Fruit fly (Drosophila melanogaster) whole organism, embryonic: ENCODE results near the gene how.

Experiments used
- B-H2 ChIP-seq: fragments of 200-800 bp; sonication (Bioruptor generic); optimal IDR thresholded peaks from 2 replicates; lab custom pipeline; 2018; ENCODE audit warnings: missing biosample characterization, mild to moderate bottlenecking, missing genetic modification characterization
- CG10321 ChIP-seq: fragments of 200-800 bp; sonication (Bioruptor generic); IDR thresholded peaks from 2 replicates; pipeline ENCODE4 v1.3.6; 2022; ENCODE audit warnings: missing biosample characterization, missing genetic modification characterization
- CG11398 ChIP-seq: fragments of 200-800 bp; sonication (Bioruptor generic); optimal IDR thresholded peaks from 2 replicates; lab custom pipeline; 2016; ENCODE audit warnings: missing biosample characterization, missing genetic modification characterization
- CG12391 ChIP-seq: fragments of 200-800 bp; sonication (Bioruptor generic); optimal IDR thresholded peaks from 3 replicates; lab custom pipeline; 2018; ENCODE audit warnings: missing biosample characterization, mild to moderate bottlenecking, missing genetic modification characterization, moderate library complexity
- CG13894 ChIP-seq: fragments of 200-800 bp; sonication (Bioruptor generic); optimal IDR thresholded peaks from 3 replicates; lab custom pipeline; 2018; ENCODE audit warnings: missing biosample characterization, mild to moderate bottlenecking, missing genetic modification characterization, moderate library complexity
- CG14050 ChIP-seq: fragments of 200-800 bp; sonication (Bioruptor generic); IDR thresholded peaks from 3 replicates; pipeline ENCODE4 v1.3.6; 2022; ENCODE audit warnings: missing biosample characterization, missing genetic modification characterization
- CG15073 ChIP-seq: fragments of 200-800 bp; sonication (Bioruptor generic); optimal IDR thresholded peaks from 2 replicates; lab custom pipeline; 2016; ENCODE audit warnings: missing biosample characterization, missing genetic modification characterization
- CG15514 ChIP-seq: fragments of 200-800 bp; sonication (Bioruptor generic); optimal IDR thresholded peaks from 3 replicates; lab custom pipeline; 2017; ENCODE audit warnings: missing biosample characterization, missing genetic modification characterization, mild to moderate bottlenecking, moderate library complexity, missing genetic modification reagents
- CG17361 ChIP-seq: fragments of 200-800 bp; sonication (Bioruptor generic); IDR thresholded peaks from 3 replicates; pipeline ENCODE4 v1.3.6; 2022; ENCODE audit warnings: missing biosample characterization, missing genetic modification characterization
- CG34422 ChIP-seq: fragments of 200-800 bp; sonication (Bioruptor generic); IDR thresholded peaks from 3 replicates; pipeline ENCODE4 v1.3.6; 2022; ENCODE audit warnings: missing biosample characterization, missing genetic modification characterization
- CG3726 ChIP-seq: fragments of 200-800 bp; sonication (Bioruptor generic); IDR thresholded peaks from 3 replicates; pipeline ENCODE4, ENCODE4 v1.3.6; 2022; ENCODE audit warnings: missing biosample characterization, missing genetic modification characterization
- CG42726 ChIP-seq: fragments of 200-800 bp; sonication (Bioruptor generic); IDR thresholded peaks from 2 replicates; pipeline ENCODE4 v1.3.6; 2022; ENCODE audit warnings: missing biosample characterization, missing genetic modification characterization; ENCODE audit not compliant: partially characterized antibody
- CG7271 ChIP-seq: fragments of 200-800 bp; sonication (Bioruptor generic); optimal IDR thresholded peaks from 2 replicates; lab custom pipeline; 2018; ENCODE audit warnings: missing biosample characterization, mild to moderate bottlenecking, missing genetic modification characterization, moderate library complexity
- CG7357 ChIP-seq: fragments of 200-800 bp; sonication (Bioruptor generic); IDR thresholded peaks from 3 replicates; pipeline ENCODE4 v1.3.6; 2022; ENCODE audit warnings: missing biosample characterization, missing genetic modification characterization
- CG7963 ChIP-seq: fragments of 200-800 bp; sonication (Bioruptor generic); IDR thresholded peaks from 3 replicates; pipeline ENCODE4 v1.3.6; 2022; ENCODE audit warnings: missing biosample characterization, missing genetic modification characterization; ENCODE audit not compliant: partially characterized antibody
- CG8359 ChIP-seq: fragments of 200-800 bp; sonication (Bioruptor generic); optimal IDR thresholded peaks from 2 replicates; lab custom pipeline; 2017; ENCODE audit warnings: missing biosample characterization, mild to moderate bottlenecking, missing genetic modification characterization, borderline replicate concordance
- Fer1 ChIP-seq: fragments of 200-800 bp; sonication (Bioruptor generic); optimal IDR thresholded peaks from 2 replicates; lab custom pipeline; 2017; ENCODE audit warnings: missing biosample characterization, mild to moderate bottlenecking, missing genetic modification characterization
- Jarid2 ChIP-seq: fragments of 200-800 bp; sonication (Bioruptor generic); optimal IDR thresholded peaks from 3 replicates; lab custom pipeline; 2017; ENCODE audit warnings: mild to moderate bottlenecking, missing biosample characterization, missing genetic modification reagents, missing genetic modification characterization
- MESR4 ChIP-seq: fragments of 200-800 bp; sonication (Bioruptor generic); optimal IDR thresholded peaks from 2 replicates; lab custom pipeline; 2018; ENCODE audit warnings: missing biosample characterization, mild to moderate bottlenecking, missing genetic modification characterization, moderate library complexity
- NFAT ChIP-seq: fragments of 200-800 bp; sonication (Bioruptor generic); IDR thresholded peaks from 2 replicates; pipeline ENCODE4 v1.3.6; 2022; ENCODE audit warnings: missing biosample characterization, missing genetic modification characterization
- NK7.1 ChIP-seq: fragments of 200-800 bp; sonication (Bioruptor generic); optimal IDR thresholded peaks from 3 replicates; lab custom pipeline; 2016; ENCODE audit warnings: missing biosample characterization, missing genetic modification characterization
- Nf-YB ChIP-seq: fragments of 200-800 bp; sonication (Bioruptor generic); optimal IDR thresholded peaks from 3 replicates; lab custom pipeline; 2019; ENCODE audit warnings: missing biosample characterization, mild to moderate bottlenecking, missing genetic modification characterization, moderate library complexity
- Pdp1 ChIP-seq, 2 experiments: fragments of 200-800 bp; sonication (Bioruptor generic); optimal IDR thresholded peaks; 3 replicates each; lab custom pipeline; 2016; ENCODE audit warnings: missing biosample characterization in 2 of 2, missing genetic modification characterization in 2 of 2, mild to moderate bottlenecking in 1 of 2, moderate library complexity in 1 of 2
- Ptx1 ChIP-seq: fragments of 200-800 bp; sonication (Bioruptor generic); IDR thresholded peaks from 2 replicates; pipeline ENCODE4 v1.3.6; 2022; ENCODE audit warnings: missing biosample characterization, missing genetic modification characterization
- Xrp1 ChIP-seq: fragments of 200-800 bp; sonication (Bioruptor generic); IDR thresholded peaks from 2 replicates; pipeline ENCODE4 v1.3.6; 2022; ENCODE audit warnings: missing biosample characterization, missing genetic modification characterization
- bab2 ChIP-seq: fragments of 200-800 bp; sonication (Bioruptor generic); optimal IDR thresholded peaks from 2 replicates; lab custom pipeline; 2016; ENCODE audit warnings: missing biosample characterization, missing genetic modification characterization
- bsh ChIP-seq, 2 experiments: fragments of 200-800 bp; sonication (Bioruptor generic); optimal IDR thresholded peaks; 2 replicates each; lab custom pipeline; 2017 to 2018; ENCODE audit warnings: mild to moderate bottlenecking in 2 of 2, missing biosample characterization in 2 of 2, missing genetic modification characterization in 2 of 2, moderate library complexity in 1 of 2
- cad ChIP-seq: fragments of >200 bp; optimal IDR thresholded peaks from 2 replicates; lab custom pipeline; 2017; ENCODE audit warnings: missing biosample characterization, missing genetic modification characterization
- chm ChIP-seq: fragments of 200-800 bp; sonication (Bioruptor generic); IDR thresholded peaks from 2 replicates; pipeline ENCODE4 v1.3.6; 2022; ENCODE audit warnings: missing biosample characterization, missing genetic modification characterization
- crp ChIP-seq, 2 experiments: fragments of 200-800 bp; sonication (Bioruptor generic); optimal IDR thresholded peaks; 2 replicates in 1 of 2; 3 replicates in 1 of 2; lab custom pipeline; 2017; ENCODE audit warnings: missing biosample characterization in 2 of 2, missing genetic modification characterization in 2 of 2, mild to moderate bottlenecking in 1 of 2, moderate library complexity in 1 of 2
- danr ChIP-seq: fragments of 200-800 bp; sonication (Bioruptor generic); IDR thresholded peaks from 2 replicates; pipeline ENCODE4 v1.3.6; 2022; ENCODE audit warnings: missing biosample characterization, missing genetic modification characterization
- dimm ChIP-seq: fragments of 200-800 bp; sonication (Bioruptor generic); IDR thresholded peaks from 2 replicates; pipeline ENCODE4 v1.3.6; 2022; ENCODE audit warnings: missing biosample characterization, missing genetic modification characterization
- dmrt99B ChIP-seq: fragments of 200-800 bp; sonication (Bioruptor generic); optimal IDR thresholded peaks from 2 replicates; lab custom pipeline; 2018; ENCODE audit warnings: missing biosample characterization, mild to moderate bottlenecking, missing genetic modification characterization, moderate library complexity
- dpn ChIP-seq, 2 experiments: fragments of 200-800 bp; sonication (Bioruptor generic); optimal IDR thresholded peaks; 3 replicates each; lab custom pipeline; 2016; ENCODE audit warnings: missing biosample characterization in 2 of 2, missing genetic modification characterization in 2 of 2
- emc ChIP-seq: fragments of 200-800 bp; sonication (Bioruptor generic); optimal IDR thresholded peaks from 2 replicates; lab custom pipeline; 2016; ENCODE audit warnings: missing biosample characterization, missing genetic modification characterization
- grau ChIP-seq: fragments of 200-800 bp; optimal IDR thresholded peaks from 3 replicates; lab custom pipeline; 2019; ENCODE audit warnings: missing biosample characterization, mild to moderate bottlenecking, missing genetic modification characterization, moderate library complexity
- grn ChIP-seq: fragments of 200-800 bp; sonication (Bioruptor generic); optimal IDR thresholded peaks from 3 replicates; lab custom pipeline; 2017; ENCODE audit warnings: missing biosample characterization, missing genetic modification characterization
- hbn ChIP-seq: fragments of 200-800 bp; sonication (Bioruptor generic); IDR thresholded peaks from 2 replicates; pipeline ENCODE4 v1.3.6; 2022; ENCODE audit warnings: missing biosample characterization, missing genetic modification characterization; ENCODE audit not compliant: partially characterized antibody
- inv ChIP-seq: fragments of 200-800 bp; sonication (Bioruptor generic); IDR thresholded peaks from 2 replicates; pipeline ENCODE4 v1.3.6; 2022; ENCODE audit warnings: missing biosample characterization, missing genetic modification characterization; ENCODE audit not compliant: partially characterized antibody
- kni ChIP-seq: fragments of 200-800 bp; sonication (Bioruptor generic); optimal IDR thresholded peaks from 3 replicates; lab custom pipeline; 2017; ENCODE audit warnings: mild to moderate bottlenecking, missing biosample characterization, missing genetic modification reagents, missing genetic modification characterization
- lbe ChIP-seq: fragments of 200-800 bp; sonication (Bioruptor generic); optimal IDR thresholded peaks from 2 replicates; lab custom pipeline; 2016; ENCODE audit warnings: missing biosample characterization, mild to moderate bottlenecking, missing genetic modification characterization
- mam ChIP-seq: fragments of 200-800 bp; sonication (Bioruptor generic); optimal IDR thresholded peaks from 3 replicates; lab custom pipeline; 2016; ENCODE audit warnings: missing biosample characterization, missing genetic modification characterization
- pan ChIP-seq, 4 experiments: fragments of >200 bp in 3 of 4; fragments of 200-800 bp in 1 of 4; sonication (Bioruptor generic) in 1 of 4; optimal IDR thresholded peaks in 3 of 4; IDR thresholded peaks in 1 of 4; 2 replicates each; pipeline versions ENCODE4 v1.3.6 to Lab custom; 2017 to 2022; ENCODE audit warnings: missing biosample characterization in 2 of 4, missing genetic modification characterization in 2 of 4, mixed read lengths in 1 of 4
- rib ChIP-seq: fragments of 200-800 bp; sonication (Bioruptor generic); IDR thresholded peaks from 2 replicates; pipeline ENCODE4 v1.3.6; 2022; ENCODE audit warnings: missing biosample characterization, missing genetic modification characterization
- row ChIP-seq: fragments of 200-800 bp; sonication (Bioruptor generic); IDR thresholded peaks from 3 replicates; pipeline ENCODE4 v1.3.6; 2022; ENCODE audit warnings: missing biosample characterization, missing genetic modification characterization
- tx ChIP-seq: fragments of 200-800 bp; sonication (Bioruptor generic); optimal IDR thresholded peaks from 2 replicates; lab custom pipeline; 2016; ENCODE audit warnings: missing biosample characterization, missing genetic modification characterization
- unc-4 ChIP-seq: fragments of 200-800 bp; sonication (Bioruptor generic); IDR thresholded peaks from 2 replicates; pipeline ENCODE4 v1.3.6; 2022; ENCODE audit warnings: missing biosample characterization, missing genetic modification characterization; ENCODE audit not compliant: partially characterized antibody
- zen ChIP-seq: fragments of 200-800 bp; sonication (Bioruptor generic); optimal IDR thresholded peaks from 3 replicates; lab custom pipeline; 2018; ENCODE audit warnings: missing biosample characterization, mild to moderate bottlenecking, missing genetic modification characterization, moderate library complexity
- zfh2 ChIP-seq: fragments of 200-800 bp; sonication (Bioruptor generic); optimal IDR thresholded peaks from 2 replicates; lab custom pipeline; 2016; ENCODE audit warnings: missing biosample characterization, missing genetic modification characterization

The how gene

dm6 chr3R:22025320-22025719 lies 16.7 kb upstream of the how start, which contains the start of gene CG6028 (continued):
- TF ChIP-seq grau (tag; lab: Kevin White, UChicago) (peak; percentile 18), CG7357 (GFP tag; lab: Robert Waterston, UW) (no peak), unc-4 (GFP tag; lab: Robert Waterston, UW) (peak; percentile 20), CG14050 (GFP tag; lab: Robert Waterston, UW) (no peak), mam (GFP tag; lab: Kevin White, UChicago) (peak; percentile 33), B-H2 (GFP tag; lab: Kevin White, UChicago) (peak; percentile 56), inv (no peak), CG42726 (peak; percentile 18; the same call in 1 of the 2 replicates), CG3726 (no peak), CG12391 (tag; lab: Kevin White, UChicago) (no peak), CG17361 (GFP tag; lab: Robert Waterston, UW) (0 out of 3 replicates have a peak, but pooled peaks have one; percentile 35), dmrt99B (tag; lab: Kevin White, UChicago) (no peak), CG7963 (GFP tag; lab: Robert Waterston, UW) (no peak), Jarid2 (GFP tag; lab: Kevin White, UChicago) (no peak), lbe (GFP tag; lab: Kevin White, UChicago) (peak; percentile 19), hbn (no peak), tx (GFP tag; lab: Kevin White, UChicago) (no peak), row (GFP tag; lab: Robert Waterston, UW) (peak; percentile 68), danr (no peak), Ptx1 (GFP tag; lab: Robert Waterston, UW) (0 out of 2 replicates have a peak, but pooled peaks have one; percentile 27), MESR4 (GFP tag; lab: Kevin White, UChicago) (peak; percentile 41), zfh2 (GFP tag; lab: Kevin White, UChicago) (peak; percentile 28), cad (GFP tag; lab: Kevin White, UChicago) (no peak), chm (peak; percentile 68), CG11398 (GFP tag; lab: Kevin White, UChicago) (no peak), CG15073 (no peak), kni (GFP tag; lab: Kevin White, UChicago) (peak; percentile 26), emc (GFP tag; lab: Kevin White, UChicago) (no peak), dimm (GFP tag; lab: Robert Waterston, UW) (no peak), pan (optimal IDR thresholded peaks at IDR 0.05; lab: Kevin White, UChicago) (no peak), pan (GFP tag; optimal IDR thresholded peaks at IDR 0.05 in 1 of 2, IDR thresholded peaks at IDR 0.05 in 1 of 2) (peak in 1 of 2 experiments; percentile 16), CG7271 (tag; lab: Kevin White, UChicago) (no peak), Xrp1 (GFP tag; lab: Robert Waterston, UW) (peak; percentile 46), Fer1 (GFP tag; lab: Kevin White, UChicago) (no peak), Nf-YB (GFP tag; lab: Kevin White, UChicago) (no peak), crp (GFP tag; optimal IDR thresholded peaks at IDR 0.05; lab: Kevin White, UChicago) (peak in 1 of 2 experiments; percentile 13), zen (tag; lab: Kevin White, UChicago) (peak; percentile 28), NFAT (GFP tag; lab: Robert Waterston, UW) (peak; percentile 62), CG15514 (GFP tag; lab: Kevin White, UChicago) (peak; percentile 27), CG13894 (no peak), bab2 (GFP tag; lab: Kevin White, UChicago) (no peak), bsh (GFP tag; optimal IDR thresholded peaks at IDR 0.05; lab: Kevin White, UChicago) (peak in 1 of 2 experiments; percentile 17), CG34422 (GFP tag; lab: Robert Waterston, UW) (0 out of 3 replicates have a peak, but pooled peaks have one; percentile 24), grn (GFP tag; lab: Kevin White, UChicago) (peak; percentile 60), NK7.1 (GFP tag; lab: Kevin White, UChicago) (no peak), rib (no peak), CG8359 (no peak), dpn (GFP tag; optimal IDR thresholded peaks at IDR 0.05; lab: Kevin White, UChicago) (peak in 1 of 2 experiments; percentile 21), Pdp1 (GFP tag; optimal IDR thresholded peaks at IDR 0.05; lab: Kevin White, UChicago) (peak in 1 of 2 experiments; percentile 92), CG10321 (GFP tag; lab: Robert Waterston, UW) (no peak)
